Worm (Caenorhabditis elegans) whole organism, L3 larva: ENCODE results near the gene clec-243.

ENCODE experiments used
- ZK546.5 ChIP-seq: sonication (generic microtip); optimal IDR thresholded peaks from 2 replicates; lab custom pipeline; 2017; ENCODE audit warnings: missing biosample characterization, missing genetic modification characterization
- ama-1 ChIP-seq: fragments of 150-350 bp; optimal IDR thresholded peaks from 2 replicates; lab custom pipeline; 2018
- ceh-28 ChIP-seq: fragments of 150-350 bp; optimal IDR thresholded peaks from 2 replicates; lab custom pipeline; 2014; ENCODE audit warnings: missing biosample characterization, missing genetic modification reagents, missing genetic modification characterization
- fos-1 ChIP-seq: fragments of 150-350 bp; optimal IDR thresholded peaks from 2 replicates; lab custom pipeline; 2014; ENCODE audit warnings: missing biosample characterization, missing genetic modification characterization
- hmg-11 ChIP-seq: sonication (generic microtip); optimal IDR thresholded peaks from 2 replicates; lab custom pipeline; 2016; ENCODE audit warnings: missing genetic modification characterization, missing compliant biosample characterization
- jun-1 ChIP-seq: fragments of 150-350 bp; optimal IDR thresholded peaks from 2 replicates; lab custom pipeline; 2014; ENCODE audit warnings: missing biosample characterization, missing genetic modification reagents, missing genetic modification characterization
- nhr-11 ChIP-seq: fragments of 150-350 bp; optimal IDR thresholded peaks from 2 replicates; lab custom pipeline; 2014; ENCODE audit warnings: missing biosample characterization, missing genetic modification characterization
- pha-4 ChIP-seq: fragments of 150-350 bp; optimal IDR thresholded peaks from 2 replicates; lab custom pipeline; 2014; ENCODE audit warnings: missing biosample characterization, missing genetic modification reagents, missing genetic modification characterization
- ztf-4 ChIP-seq: fragments of 150-350 bp; optimal IDR thresholded peaks from 2 replicates; lab custom pipeline; 2014; ENCODE audit warnings: missing biosample characterization, missing genetic modification characterization

ce11 chrV:17206469-17206868 is 42.3 kb downstream of the clec-243 start:
- TF ChIP-seq ztf-4 (tag; lab: Kevin White, UChicago) = no peak
- no peak for TF ChIP-seq pha-4 (tag; lab: Kevin White, UChicago)
- TF ChIP-seq nhr-11 (tag; lab: Kevin White, UChicago) = no peak
- no peak for TF ChIP-seq ZK546.5 (tag; lab: Kevin White, UChicago)
- no peak for TF ChIP-seq hmg-11
- TF ChIP-seq fos-1 (tag; lab: Kevin White, UChicago) = no peak
- no peak for TF ChIP-seq jun-1 (tag; lab: Kevin White, UChicago)
- no peak for TF ChIP-seq ceh-28
- no peak for TF ChIP-seq ama-1
